Fruit fly (Drosophila melanogaster) whole organism, larva: ENCODE measurements around the gene CG14930.

ENCODE experiments used
- noc ChIP-seq: fragments of 200-800 bp; sonication (Bioruptor generic); optimal IDR thresholded peaks from 3 replicates; lab custom pipeline; 2019; ENCODE audit warnings: missing biosample characterization, mild to moderate bottlenecking, missing genetic modification characterization, moderate library complexity

CG14930 gene

DNA sequence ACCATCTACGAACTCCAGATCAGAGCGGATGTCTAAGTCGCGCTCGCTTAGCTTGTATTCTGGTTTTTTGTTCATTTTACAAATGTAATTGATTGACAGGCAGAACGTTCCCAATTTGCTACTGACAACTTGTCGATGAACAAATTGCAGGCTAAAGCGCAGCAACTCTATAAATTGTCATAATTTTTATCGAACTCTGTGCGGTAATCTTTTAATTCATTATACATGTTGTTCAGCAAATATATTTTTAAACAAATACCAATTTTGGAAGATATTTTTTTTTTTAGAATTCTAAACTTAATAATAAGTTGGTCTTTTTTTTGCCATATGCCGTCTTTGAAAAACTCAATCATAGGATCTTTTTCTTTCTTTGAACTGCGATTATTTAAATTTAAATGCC lies at the start of gene CG14930:
Gene CG14930, minus strand, starts transcription at position 101 of the 400 bp plus-strand sequence.
- no peak for TF ChIP-seq noc

DNA sequence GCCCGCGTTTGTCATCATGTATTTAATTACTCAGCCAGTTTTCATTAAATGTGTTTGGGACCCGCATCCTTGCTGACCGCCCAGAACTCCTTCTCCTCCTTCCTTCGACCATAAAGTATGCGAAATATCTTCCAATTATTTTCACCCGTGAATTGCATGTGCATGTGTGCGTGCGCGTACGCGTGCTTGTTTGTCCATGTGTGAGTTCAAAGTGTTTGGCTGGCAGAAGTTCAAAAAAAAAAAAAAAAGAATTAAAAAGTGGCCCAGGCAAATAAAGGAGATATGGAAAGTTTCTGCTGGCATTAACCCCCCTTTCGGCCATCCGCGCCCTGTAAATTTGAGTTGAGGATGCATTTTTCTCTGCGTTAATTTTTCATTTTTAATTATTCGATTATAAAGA lies 32.7 kb upstream of the CG14930 start:
- TF ChIP-seq noc, result no peak

DNA sequence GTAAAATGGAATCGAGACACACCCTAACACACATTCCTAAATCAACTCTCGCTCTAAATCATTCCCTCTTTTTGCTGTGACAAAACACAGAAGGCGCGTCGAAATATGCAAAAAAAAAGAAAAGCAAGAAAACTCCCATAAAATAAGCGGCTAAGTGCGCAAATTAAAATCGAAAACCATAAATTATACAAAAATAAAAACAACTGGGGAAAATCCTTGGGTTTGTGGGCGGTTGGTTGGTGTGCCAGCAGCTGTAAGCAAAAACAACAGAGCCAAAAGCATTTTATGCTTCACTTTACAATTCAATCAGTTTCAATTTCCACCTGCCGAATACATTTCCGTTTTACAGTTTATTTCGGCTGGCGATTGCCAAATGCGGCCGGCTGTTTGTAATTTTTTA lies 14.8 kb upstream of the CG14930 start, which contains the start of gene CG43438:
Gene CG43438, plus strand, starts transcription at position 301 of the 400 bp plus-strand sequence.
- TF ChIP-seq noc, result no peak

DNA sequence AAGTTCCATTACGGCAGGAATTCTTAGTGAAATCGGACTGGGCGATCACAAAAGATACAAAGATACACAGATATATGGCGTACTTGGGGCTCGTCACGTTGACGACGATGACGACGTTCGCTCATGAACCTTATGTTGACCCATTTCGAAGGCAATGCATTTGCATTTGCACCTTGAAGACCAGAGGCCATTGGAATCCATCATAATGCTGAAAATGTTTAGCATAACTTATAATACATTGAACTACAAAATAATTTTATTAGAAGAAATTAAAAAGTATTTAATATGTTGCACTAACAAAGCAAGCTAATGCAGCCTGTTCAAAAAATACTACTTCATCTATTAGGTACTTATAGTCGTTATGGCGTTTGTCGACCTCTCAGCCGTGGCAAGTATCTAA lies 10.4 kb upstream of the CG14930 start, which contains the start of gene CG34162:
Gene CG34162, plus strand, starts transcription at position 301 of the 400 bp plus-strand sequence.
- TF ChIP-seq noc, result no peak

DNA sequence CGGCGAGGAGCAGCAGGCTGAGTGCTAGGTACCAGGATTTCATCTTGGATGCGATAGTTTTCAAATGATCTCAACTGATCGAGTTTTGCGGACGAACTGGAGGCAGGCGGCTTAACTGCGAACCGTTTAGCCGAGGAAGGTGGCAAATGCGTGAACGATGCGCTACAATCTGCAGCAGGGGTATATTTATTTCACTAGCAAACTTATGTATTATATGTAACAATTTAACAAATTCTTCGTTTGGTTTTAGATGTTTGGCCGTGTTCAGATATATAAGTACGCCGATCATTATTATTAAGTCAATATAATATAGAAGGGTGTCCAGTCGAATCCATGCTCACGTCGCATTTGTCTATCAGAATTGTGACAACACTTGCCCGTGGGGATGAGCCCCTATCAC lies 9.9 kb upstream of the CG14930 start, which contains the start of gene CG31706:
Gene CG31706, minus strand, starts transcription at position 101 of the 400 bp plus-strand sequence.
- no peak for TF ChIP-seq noc

DNA sequence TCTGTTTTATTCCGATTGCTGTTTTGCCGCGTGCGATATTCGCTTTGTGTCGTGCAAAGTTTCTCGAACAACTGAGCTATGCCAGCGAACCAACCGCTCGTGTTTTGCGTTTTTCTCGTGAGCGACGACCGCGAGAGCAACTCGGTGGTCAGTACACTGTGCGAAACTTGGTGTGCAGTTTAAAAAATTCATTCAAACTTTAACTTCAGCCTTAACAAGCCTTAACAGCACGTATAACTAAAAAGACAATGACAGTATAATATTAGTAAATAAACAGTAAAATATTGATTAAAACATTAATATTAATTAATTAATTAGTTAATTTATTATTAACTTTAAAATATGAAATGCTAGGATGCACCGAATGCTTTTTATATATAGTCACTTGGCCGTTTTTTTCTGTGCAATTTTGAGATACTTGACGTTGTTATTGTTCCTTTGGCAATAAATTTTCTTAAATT lies 7.1 kb upstream of the CG14930 start, which contains the start of gene CG31705:
Gene CG31705, minus strand, starts transcription at position 77 of the 461 bp plus-strand sequence.
- TF ChIP-seq noc, result peak; percentile 87

DNA sequence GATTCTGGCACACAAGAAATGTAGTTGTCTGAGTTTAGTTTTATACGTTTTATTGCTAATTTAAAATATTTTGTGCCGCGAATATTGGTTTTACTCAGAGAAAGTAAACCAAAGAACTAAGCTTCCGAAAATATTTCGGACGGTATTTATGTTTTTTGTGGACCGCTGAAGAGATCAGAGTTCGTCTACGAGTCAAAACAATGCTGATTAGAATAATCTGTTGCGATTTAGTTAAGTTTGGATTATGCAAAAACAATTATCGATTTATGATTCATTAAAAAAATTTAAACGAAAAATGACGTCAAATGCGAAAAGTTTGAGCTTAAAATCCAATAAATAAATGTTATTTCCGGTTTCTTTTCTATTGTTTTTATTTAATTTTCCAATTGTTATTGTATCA lies 1.6 kb upstream of the CG14930 start, which contains the start of gene CG43153:
Gene CG43153, minus strand, starts transcription at position 101 of the 400 bp plus-strand sequence.
- no peak for TF ChIP-seq noc

DNA sequence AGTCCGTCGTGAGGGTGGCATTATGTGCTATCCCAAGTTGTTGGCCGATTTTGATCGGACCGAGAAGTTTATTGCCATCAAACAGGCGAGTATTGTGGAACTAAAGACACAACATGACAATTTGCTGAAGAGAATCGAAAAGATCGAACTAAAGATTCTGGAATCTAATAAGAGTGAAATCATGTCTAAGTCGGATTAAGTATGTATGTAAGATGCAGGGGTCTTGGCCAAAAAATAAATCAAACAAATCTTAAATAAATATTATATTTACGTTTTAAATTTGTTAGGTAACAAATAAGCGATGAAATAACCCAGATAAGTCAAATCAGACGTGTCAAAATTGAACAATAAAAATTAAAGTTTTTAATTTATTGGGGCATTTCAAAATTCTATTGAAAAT lies 1.6 kb downstream of the CG14930 start, which contains the start of gene CG14929:
Gene CG14929, plus strand, starts transcription at position 301 of the 400 bp plus-strand sequence.
- TF ChIP-seq noc, result no peak

DNA sequence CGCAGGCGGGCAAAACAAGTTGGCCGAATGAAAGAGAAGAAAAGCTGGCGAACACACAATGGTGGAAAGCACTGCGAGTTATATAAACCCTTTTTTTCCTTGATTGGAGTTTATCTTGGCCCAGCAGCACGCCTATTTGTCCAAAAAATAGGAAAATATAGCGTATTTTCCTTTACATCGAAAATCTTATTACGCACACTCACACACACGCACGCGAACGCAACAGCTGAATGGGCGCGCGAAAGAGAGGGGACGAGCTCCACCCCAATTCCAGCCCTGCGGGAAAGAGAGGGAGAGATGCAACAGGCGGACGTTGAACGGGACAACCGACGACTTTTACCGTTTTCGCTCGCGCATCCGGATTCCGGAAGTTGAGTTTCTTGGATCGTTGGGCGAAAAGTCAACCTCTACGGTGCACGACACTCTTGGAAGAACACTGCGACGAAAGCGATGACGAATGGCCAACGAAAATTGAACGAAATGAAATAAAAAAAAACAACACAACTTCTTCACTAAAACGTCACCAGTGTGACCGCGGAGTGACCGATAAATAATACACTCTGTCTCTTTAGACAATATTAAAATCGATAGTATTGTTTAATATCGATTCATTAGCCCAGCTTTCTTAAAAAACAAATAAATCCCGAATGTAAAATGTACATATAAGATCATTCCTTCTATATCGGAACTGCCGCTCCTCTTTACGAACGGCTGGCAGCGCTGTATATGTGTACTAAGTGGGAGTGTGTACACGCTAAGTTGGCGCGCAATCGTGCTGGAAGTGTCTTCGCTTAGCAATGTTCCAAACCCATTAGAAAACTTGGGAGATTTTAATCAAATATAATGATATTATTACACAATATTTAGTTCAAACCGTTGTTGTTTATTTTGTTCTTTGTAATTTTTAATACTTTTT lies 4.3 kb downstream of the CG14930 start, which contains the start of the genes Dlg5 and CG4970:
Gene Dlg5, minus strand, starts transcription at position 556 of the 916 bp plus-strand sequence.
Gene CG4970, plus strand, starts transcription at position 866 of the 916 bp plus-strand sequence.
- TF ChIP-seq noc, result no peak

DNA sequence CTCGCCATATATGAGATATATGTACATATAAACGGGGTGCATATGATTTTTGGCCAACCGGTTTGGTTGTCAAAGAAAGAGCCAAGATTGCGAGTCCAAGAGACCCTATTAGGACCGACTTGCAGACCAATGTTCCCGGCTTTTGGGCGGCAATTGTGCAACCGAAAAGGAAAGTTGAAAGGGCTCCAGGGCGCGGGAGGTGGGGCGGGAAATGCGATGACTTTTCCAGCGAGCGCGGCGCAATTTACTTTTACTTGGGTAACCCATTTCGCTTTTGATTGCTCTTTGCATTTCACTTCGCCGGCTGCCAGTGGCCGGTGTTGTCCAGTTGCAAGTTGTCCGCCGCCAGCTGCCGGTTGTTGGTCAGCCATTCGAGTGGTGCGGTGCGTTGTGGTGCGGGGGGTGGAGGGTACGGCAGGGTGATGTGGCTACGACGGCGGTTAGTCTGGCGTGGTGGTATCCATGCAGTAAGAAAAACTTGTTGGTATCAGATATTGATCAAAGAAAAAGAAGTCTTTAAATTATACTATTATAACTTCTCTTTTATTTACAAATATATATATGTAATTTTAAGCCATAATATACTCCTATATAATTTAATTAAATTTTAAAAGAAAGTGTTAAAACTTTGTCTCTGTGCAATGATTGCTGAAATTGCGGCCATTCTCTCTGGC lies 16.1 kb downstream of the CG14930 start:
- no peak for TF ChIP-seq noc

DNA sequence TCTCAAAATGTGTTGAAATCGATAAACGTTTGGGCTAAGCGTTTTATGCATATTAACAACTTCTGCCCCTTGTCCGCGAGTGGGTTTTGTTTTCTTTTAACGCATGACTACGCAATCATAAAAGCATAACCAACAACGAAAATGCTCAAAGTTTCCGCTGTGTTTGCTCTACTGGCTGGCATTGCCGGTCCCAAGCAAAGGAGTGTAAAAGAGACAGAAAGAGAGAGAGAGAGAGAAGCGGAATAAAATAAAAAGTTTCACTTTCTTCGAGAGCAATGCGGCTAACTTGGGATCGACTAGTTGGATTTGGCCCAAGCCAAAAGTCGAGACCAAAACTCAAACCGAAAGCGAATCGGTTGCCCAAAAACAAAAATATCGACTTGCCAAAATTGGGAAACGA lies 18.4 kb downstream of the CG14930 start:
- TF ChIP-seq noc, result no peak

DNA sequence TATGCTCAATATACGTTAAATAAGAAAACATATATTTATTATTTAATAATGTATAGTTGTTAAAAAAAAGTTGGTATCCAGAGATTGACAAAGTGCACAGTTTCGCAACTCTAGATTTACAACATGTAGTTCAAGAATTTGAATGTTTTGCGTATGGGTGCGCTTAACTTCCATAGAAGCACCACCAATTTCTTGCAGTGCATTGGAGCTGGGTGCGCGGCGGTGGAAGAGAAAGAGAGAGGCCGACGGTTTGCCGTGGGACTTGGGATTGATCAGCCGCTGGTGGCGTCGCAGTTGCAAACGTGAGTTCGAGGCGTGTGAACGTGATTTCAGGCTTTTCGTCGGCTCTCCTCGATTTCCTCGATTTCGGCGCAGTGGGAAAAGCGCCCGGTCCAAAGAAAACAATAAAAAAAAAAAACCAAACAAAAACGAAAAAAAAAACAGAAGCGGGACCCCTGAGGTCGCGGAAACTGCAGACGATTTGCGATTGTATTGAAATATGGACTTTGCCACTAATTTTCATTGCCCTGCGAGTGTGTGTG lies 19.6 kb downstream of the CG14930 start, which contains the start of gene spz4:
Gene spz4, plus strand, starts transcription at position 289 of the 542 bp plus-strand sequence.
- TF ChIP-seq noc, result no peak

DNA sequence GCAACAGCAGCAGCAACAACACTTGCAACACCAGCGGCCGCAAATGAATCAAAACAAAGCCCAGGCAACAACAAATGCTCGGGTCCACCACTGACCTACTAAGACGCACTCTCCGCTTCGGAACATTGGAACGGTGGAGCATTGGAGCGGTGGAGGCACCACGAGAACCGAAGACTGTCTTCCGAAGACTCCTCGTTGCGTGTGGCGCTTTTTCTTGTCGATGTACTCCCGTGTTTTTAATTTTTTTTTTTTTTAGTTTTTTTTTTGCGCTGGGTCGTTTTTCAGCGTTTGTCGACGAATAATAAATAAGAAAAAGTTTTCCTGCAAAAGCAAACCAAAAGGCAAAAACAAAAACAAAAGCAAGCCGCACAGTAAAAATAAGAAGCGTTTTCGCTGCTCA lies 20.4 kb downstream of the CG14930 start:
- no peak for TF ChIP-seq noc

DNA sequence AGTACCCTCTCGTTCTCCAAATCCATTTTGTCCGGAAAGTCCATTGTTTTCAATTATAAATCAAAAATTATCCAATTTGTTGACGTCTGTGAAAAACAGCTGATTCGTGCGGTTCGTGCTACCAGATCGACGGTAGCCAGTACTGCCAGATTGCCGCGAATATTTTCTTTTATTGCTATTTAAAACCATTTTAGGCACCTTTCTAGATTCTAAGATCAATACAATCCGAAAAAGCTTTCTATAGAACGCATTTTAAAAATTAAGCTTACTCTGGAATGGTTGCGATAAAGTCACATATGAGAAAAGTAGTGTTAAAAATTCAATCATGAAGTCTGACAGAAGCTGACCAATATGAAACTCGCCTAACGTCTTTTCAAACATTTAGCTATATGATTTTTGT lies 22.2 kb downstream of the CG14930 start, which contains the start of gene Cog8:
Gene Cog8, minus strand, starts transcription at position 110 of the 400 bp plus-strand sequence.
- no peak for TF ChIP-seq noc

DNA sequence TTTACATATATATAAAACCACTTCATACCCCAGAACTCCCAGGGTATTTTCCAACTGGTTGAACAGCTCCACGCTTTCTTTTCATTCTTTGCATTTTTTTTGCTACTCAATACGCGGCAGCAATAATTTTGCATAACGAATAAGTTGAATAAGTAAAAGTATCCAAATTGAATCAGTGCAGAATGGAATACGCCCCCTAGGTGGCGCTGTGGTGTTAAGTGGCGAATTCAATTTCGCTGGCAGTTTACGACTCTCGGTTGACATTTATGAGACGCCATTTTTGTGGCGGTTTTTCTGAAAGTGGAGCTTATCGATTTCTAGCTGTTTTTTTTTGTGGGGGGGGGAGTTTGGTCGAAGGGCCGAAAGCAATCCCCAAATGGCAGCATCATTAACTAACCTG lies 27.2 kb downstream of the CG14930 start:
- no peak for TF ChIP-seq noc

DNA sequence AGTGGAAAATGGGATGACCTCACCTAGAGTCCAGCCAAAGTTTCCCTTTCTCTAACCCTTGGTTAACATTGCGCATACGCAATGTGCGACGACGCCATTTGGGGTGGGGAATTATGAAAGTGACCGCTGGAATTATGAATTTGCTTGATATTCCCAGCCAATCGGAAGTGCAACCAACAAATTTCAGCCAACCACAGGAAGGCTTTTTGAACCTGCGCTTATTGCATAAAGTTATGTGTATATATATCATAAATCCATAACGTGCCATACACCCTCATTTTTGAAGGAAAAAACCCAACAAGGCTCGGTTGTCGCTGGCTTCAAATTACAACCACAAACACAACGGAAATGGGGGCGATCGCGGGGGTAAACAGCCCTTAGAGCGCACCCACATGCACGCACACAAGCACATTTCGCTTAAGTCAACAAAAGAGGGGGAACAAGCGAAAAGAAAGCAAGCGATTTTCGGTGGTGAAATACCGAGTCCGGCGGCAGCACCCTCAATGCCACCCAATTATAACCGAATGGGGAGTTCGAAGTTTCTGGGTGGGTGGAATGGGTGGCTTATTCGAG lies 32.5 kb downstream of the CG14930 start:
- TF ChIP-seq noc, result no peak
